Worm (Caenorhabditis elegans) whole organism, L4/young adult: ENCODE data around the gene B0035.21.
A peak's percentile ranks its signal among the peaks of the same experiment; 100 is the strongest.

Source experiments
- W03F9.2 ChIP-seq: fragments of 150-350 bp; optimal IDR thresholded peaks from 2 replicates; lab custom pipeline; 2014; ENCODE audit warnings: missing biosample characterization, missing genetic modification characterization
- dao-5 ChIP-seq: sonication (generic microtip); optimal IDR thresholded peaks from 2 replicates; lab custom pipeline; 2016; ENCODE audit warnings: missing genotype, missing genetic modification characterization, moderate library complexity, missing compliant biosample characterization
- him-1 ChIP-seq: sonication (generic microtip); optimal IDR thresholded peaks from 2 replicates; lab custom pipeline; 2016; ENCODE audit warnings: missing genotype, missing genetic modification reagents, missing genetic modification characterization, missing compliant biosample characterization

Gene B0035.21

ce11 chrIV:11326939-11327565 is at the start of gene B0035.21:
Gene B0035.21, plus strand, starts transcription at chrIV:11327260.
- no peak for TF ChIP-seq dao-5 (tag; lab: Kevin White, UChicago)
- TF ChIP-seq W03F9.2 (tag; lab: Kevin White, UChicago) = no peak
- TF ChIP-seq him-1 = no peak

- TF ChIP-seq W03F9.2 (tag; lab: Kevin White, UChicago) (no peak), dao-5 (tag; lab: Kevin White, UChicago) (no peak), him-1 (no peak)
These were observed 42.9 kb upstream of the B0035.21 start for ce11 chrIV:11284102-11284531.

- no peak for TF ChIP-seq dao-5 (tag; lab: Kevin White, UChicago)
- no peak for TF ChIP-seq him-1
- TF ChIP-seq W03F9.2 (tag; lab: Kevin White, UChicago) = no peak
These were observed 41.8 kb upstream of the B0035.21 start for ce11 chrIV:11285239-11285638.

- no peak for TF ChIP-seq dao-5 (tag; lab: Kevin White, UChicago)
- no peak for TF ChIP-seq W03F9.2 (tag; lab: Kevin White, UChicago)
- TF ChIP-seq him-1 = no peak
These were observed 40.9 kb upstream of the B0035.21 start for ce11 chrIV:11286112-11286511.

- no peak for TF ChIP-seq W03F9.2 (tag; lab: Kevin White, UChicago)
- no peak for TF ChIP-seq him-1
- TF ChIP-seq dao-5 (tag; lab: Kevin White, UChicago) = no peak
These were observed 39.5 kb upstream of the B0035.21 start, which contains the start of gene F54D1.6 for ce11 chrIV:11287511-11287910. Gene F54D1.6, plus strand, starts transcription at chrIV:11287811.

ce11 chrIV:11288965-11289364 is 38.1 kb upstream of the B0035.21 start:
- TF ChIP-seq W03F9.2 (tag; lab: Kevin White, UChicago) (no peak), him-1 (no peak), dao-5 (tag; lab: Kevin White, UChicago) (no peak)

ce11 chrIV:11296787-11297186 is 30.3 kb upstream of the B0035.21 start, which contains the start of gene mttu-1:
Gene mttu-1, minus strand, starts transcription at chrIV:11296887.
- TF ChIP-seq dao-5 (tag; lab: Kevin White, UChicago) (no peak), him-1 (no peak), W03F9.2 (tag; lab: Kevin White, UChicago) (no peak)

- no peak for TF ChIP-seq him-1
- TF ChIP-seq dao-5 (tag; lab: Kevin White, UChicago) = no peak
- TF ChIP-seq W03F9.2 (tag; lab: Kevin White, UChicago) = no peak
These were observed 28.6 kb upstream of the B0035.21 start, which contains the start of the genes B0035.15 and dnj-1 for ce11 chrIV:11298154-11299086. Gene B0035.15, minus strand, starts transcription at chrIV:11298252. Gene dnj-1, plus strand, starts transcription at chrIV:11299036.

- no peak for TF ChIP-seq dao-5 (tag; lab: Kevin White, UChicago)
These were observed 22.1 kb upstream of the B0035.21 start for ce11 chrIV:11304970-11305369.

- TF ChIP-seq dao-5 (tag; lab: Kevin White, UChicago) (no peak), W03F9.2 (tag; lab: Kevin White, UChicago) (no peak), him-1 (no peak)
These were observed 20.5 kb upstream of the B0035.21 start, which contains the start of gene B0035.13 for ce11 chrIV:11306548-11306947. Gene B0035.13, minus strand, starts transcription at chrIV:11306720.

- TF ChIP-seq dao-5 (tag; lab: Kevin White, UChicago) (no peak), him-1 (no peak), W03F9.2 (tag; lab: Kevin White, UChicago) (no peak)
These were observed 19.3 kb upstream of the B0035.21 start for ce11 chrIV:11307770-11308169.

ce11 chrIV:11310624-11311023 is 16.4 kb upstream of the B0035.21 start, which contains the start of gene znf-207:
Gene znf-207, plus strand, starts transcription at chrIV:11310972.
- TF ChIP-seq W03F9.2 (tag; lab: Kevin White, UChicago) (peak; percentile 49), dao-5 (tag; lab: Kevin White, UChicago) (no peak)

ce11 chrIV:11311484-11311883 is 15.6 kb upstream of the B0035.21 start:
- TF ChIP-seq him-1 (no peak), dao-5 (tag; lab: Kevin White, UChicago) (no peak), W03F9.2 (tag; lab: Kevin White, UChicago) (no peak)

ce11 chrIV:11313880-11314279 is 13.2 kb upstream of the B0035.21 start, which contains the start of gene dnj-2:
Gene dnj-2, minus strand, starts transcription at chrIV:11313980.
- TF ChIP-seq dao-5 (tag; lab: Kevin White, UChicago) (no peak), W03F9.2 (tag; lab: Kevin White, UChicago) (no peak), him-1 (no peak)
